Fruit fly (Drosophila melanogaster) whole organism, prepupa: ENCODE data around the gene Klp10A.

Experiments
- Blimp-1 ChIP-seq: fragments of 200-800 bp; sonication (Bioruptor generic); optimal IDR thresholded peaks from 3 replicates; lab custom pipeline; 2017; ENCODE audit warnings: missing biosample characterization, missing genetic modification characterization, mild to moderate bottlenecking, moderate library complexity, missing genetic modification reagents
- CG10631 ChIP-seq: fragments of 200-800 bp; sonication (Bioruptor generic); optimal IDR thresholded peaks from 2 replicates; lab custom pipeline; 2016; ENCODE audit warnings: missing biosample characterization, missing genetic modification characterization
- CG11294 ChIP-seq: fragments of 200-800 bp; sonication (Bioruptor generic); IDR thresholded peaks from 2 replicates; pipeline ENCODE4 v1.3.6; 2022; ENCODE audit warnings: missing biosample characterization, missing genetic modification characterization
- CG11762 ChIP-seq: fragments of 200-800 bp; sonication (Bioruptor generic); optimal IDR thresholded peaks from 3 replicates; lab custom pipeline; 2016; ENCODE audit warnings: missing biosample characterization, missing genetic modification characterization; ENCODE audit not compliant: insufficient read depth
- CG15336 ChIP-seq: fragments of 200-800 bp; sonication (Bioruptor generic); IDR thresholded peaks from 2 replicates; pipeline ENCODE4 v1.3.6; 2022; ENCODE audit warnings: missing biosample characterization, missing genetic modification characterization
- CG32006 ChIP-seq: fragments of 200-800 bp; sonication (Bioruptor generic); optimal IDR thresholded peaks from 3 replicates; lab custom pipeline; 2017; ENCODE audit warnings: missing biosample characterization, mild to moderate bottlenecking, missing genetic modification characterization
- CG34406 ChIP-seq: fragments of 200-800 bp; sonication (Bioruptor generic); optimal IDR thresholded peaks from 3 replicates; lab custom pipeline; 2016; ENCODE audit warnings: missing biosample characterization, missing genetic modification characterization
- CG3919 ChIP-seq: fragments of 200-800 bp; sonication (Bioruptor generic); optimal IDR thresholded peaks from 3 replicates; lab custom pipeline; 2016; ENCODE audit warnings: missing biosample characterization, missing genetic modification characterization
- CG4318 ChIP-seq: fragments of 200-800 bp; sonication (Bioruptor generic); optimal IDR thresholded peaks from 3 replicates; lab custom pipeline; 2017; ENCODE audit warnings: missing biosample characterization, mild to moderate bottlenecking, missing genetic modification characterization
- CG6163 ChIP-seq: fragments of 200-800 bp; sonication (Bioruptor generic); IDR thresholded peaks from 3 replicates; pipeline ENCODE4 v1.3.6; 2022; ENCODE audit warnings: missing biosample characterization, missing genetic modification characterization
- CG6276 ChIP-seq: fragments of 200-800 bp; sonication (Bioruptor generic); optimal IDR thresholded peaks from 2 replicates; lab custom pipeline; 2017; ENCODE audit warnings: missing biosample characterization, mild to moderate bottlenecking, missing genetic modification characterization
- CG6792 ChIP-seq: fragments of 200-800 bp; sonication (Bioruptor generic); optimal IDR thresholded peaks from 3 replicates; lab custom pipeline; 2016; ENCODE audit warnings: missing biosample characterization, missing genetic modification characterization
- CG6854 ChIP-seq: fragments of 200-800 bp; sonication (Bioruptor generic); optimal IDR thresholded peaks from 2 replicates; lab custom pipeline; 2017; ENCODE audit warnings: missing biosample characterization, mild to moderate bottlenecking, missing genetic modification characterization
- CG8632 ChIP-seq: fragments of 200-800 bp; sonication (Bioruptor generic); optimal IDR thresholded peaks from 3 replicates; lab custom pipeline; 2016; ENCODE audit warnings: missing biosample characterization, missing genetic modification characterization
- Eip78C ChIP-seq: fragments of 200-800 bp; sonication (Bioruptor generic); peaks from one replicate; lab custom pipeline; 2016; ENCODE audit warnings: missing biosample characterization, missing genetic modification characterization
- Eip93F ChIP-seq: fragments of 200-800 bp; sonication (Bioruptor generic); optimal IDR thresholded peaks from 2 replicates; lab custom pipeline; 2016; ENCODE audit warnings: missing biosample characterization, mild to moderate bottlenecking, missing genetic modification characterization
- Ets96B ChIP-seq: fragments of 200-800 bp; optimal IDR thresholded peaks from 2 replicates; lab custom pipeline; 2019; ENCODE audit warnings: missing biosample characterization, mild to moderate bottlenecking, missing genetic modification characterization, moderate library complexity
- Gug ChIP-seq: fragments of 200-800 bp; sonication (Bioruptor generic); IDR thresholded peaks from 2 replicates; pipeline ENCODE4 v1.3.6; 2022; ENCODE audit warnings: missing biosample characterization, missing genetic modification characterization
- Hr38 ChIP-seq: sonication (Bioruptor generic); optimal IDR thresholded peaks from 2 replicates; lab custom pipeline; 2016; ENCODE audit warnings: missing biosample characterization, missing genetic modification characterization
- Hr39 ChIP-seq: fragments of 200-800 bp; sonication (Bioruptor generic); optimal IDR thresholded peaks from 2 replicates; lab custom pipeline; 2016; ENCODE audit warnings: missing biosample characterization, missing genetic modification characterization
- Hr4 ChIP-seq: fragments of 200-800 bp; sonication (Bioruptor generic); optimal IDR thresholded peaks from 3 replicates; lab custom pipeline; 2016; ENCODE audit warnings: missing biosample characterization, missing genetic modification characterization
- Lpt ChIP-seq: fragments of 200-800 bp; sonication (Bioruptor generic); optimal IDR thresholded peaks from 3 replicates; lab custom pipeline; 2016; ENCODE audit warnings: missing biosample characterization, missing genetic modification characterization
- Met ChIP-seq: fragments of 200-800 bp; sonication (Bioruptor generic); optimal IDR thresholded peaks from 3 replicates; lab custom pipeline; 2016; ENCODE audit warnings: missing biosample characterization, missing genetic modification characterization
- Smox ChIP-seq: fragments of 200-800 bp; sonication (Bioruptor generic); optimal IDR thresholded peaks from 3 replicates; lab custom pipeline; 2016; ENCODE audit warnings: missing biosample characterization, missing genetic modification characterization
- Sox102F ChIP-seq: fragments of 200-800 bp; sonication (Bioruptor generic); optimal IDR thresholded peaks from 2 replicates; lab custom pipeline; 2016; ENCODE audit warnings: missing biosample characterization, mild to moderate bottlenecking, missing genetic modification characterization
- Sox14 ChIP-seq: fragments of 200-800 bp; sonication (Bioruptor generic); optimal IDR thresholded peaks from 3 replicates; lab custom pipeline; 2016; ENCODE audit warnings: missing biosample characterization, missing genetic modification characterization
- Sox15 ChIP-seq: fragments of 200-800 bp; sonication (Bioruptor generic); optimal IDR thresholded peaks from 3 replicates; lab custom pipeline; 2016; ENCODE audit warnings: missing biosample characterization, missing genetic modification characterization
- achi ChIP-seq: fragments of 200-800 bp; sonication (Bioruptor generic); optimal IDR thresholded peaks from 3 replicates; lab custom pipeline; 2016; ENCODE audit warnings: missing biosample characterization, missing genetic modification characterization
- cyc ChIP-seq: fragments of 200-800 bp; sonication (Bioruptor generic); optimal IDR thresholded peaks from 3 replicates; lab custom pipeline; 2016; ENCODE audit warnings: missing biosample characterization, missing genetic modification characterization
- dac ChIP-seq: fragments of 200-800 bp; sonication (Bioruptor generic); optimal IDR thresholded peaks from 2 replicates; lab custom pipeline; 2017; ENCODE audit warnings: missing biosample characterization, mild to moderate bottlenecking, missing genetic modification characterization
- eg ChIP-seq: fragments of 200-800 bp; sonication (Bioruptor generic); IDR thresholded peaks from 3 replicates; pipeline ENCODE4 v1.3.6; 2022; ENCODE audit warnings: missing biosample characterization, missing genetic modification characterization
- esn ChIP-seq: fragments of 200-800 bp; sonication (Bioruptor generic); optimal IDR thresholded peaks from 2 replicates; lab custom pipeline; 2016; ENCODE audit warnings: missing biosample characterization, mild to moderate bottlenecking, missing genetic modification characterization, moderate library complexity
- fd59A ChIP-seq: fragments of 200-800 bp; sonication (Bioruptor generic); optimal IDR thresholded peaks from 2 replicates; lab custom pipeline; 2017; ENCODE audit warnings: missing biosample characterization, mild to moderate bottlenecking, missing genetic modification characterization, missing genetic modification reagents
- pdm3 ChIP-seq: fragments of 200-800 bp; sonication (Bioruptor generic); optimal IDR thresholded peaks from 3 replicates; lab custom pipeline; 2016; ENCODE audit warnings: missing biosample characterization, missing genetic modification characterization
- salr ChIP-seq, 2 experiments: fragments of 200-800 bp; sonication (Bioruptor generic); optimal IDR thresholded peaks; 3 replicates each; lab custom pipeline; 2016 to 2018; ENCODE audit warnings: missing biosample characterization in 2 of 2, missing genetic modification characterization in 2 of 2, mild to moderate bottlenecking in 1 of 2
- ss ChIP-seq, 2 experiments: fragments of 200-800 bp; sonication (Bioruptor generic); optimal IDR thresholded peaks; 2 replicates in 1 of 2; 3 replicates in 1 of 2; lab custom pipeline; 2017 to 2018; ENCODE audit warnings: mild to moderate bottlenecking in 2 of 2, missing biosample characterization in 2 of 2, missing genetic modification characterization in 2 of 2, moderate library complexity in 1 of 2
- svp ChIP-seq: fragments of 200-800 bp; sonication (Bioruptor generic); peaks from one replicate; lab custom pipeline; 2016; ENCODE audit warnings: missing biosample characterization, missing genetic modification characterization
- topi ChIP-seq: fragments of 200-800 bp; sonication (Bioruptor generic); optimal IDR thresholded peaks from 3 replicates; lab custom pipeline; 2016; ENCODE audit warnings: missing biosample characterization, missing genetic modification characterization
- vri ChIP-seq: fragments of 200-800 bp; sonication (Bioruptor generic); optimal IDR thresholded peaks from 3 replicates; lab custom pipeline; 2016; ENCODE audit warnings: missing biosample characterization, mild to moderate bottlenecking, missing genetic modification characterization

Klp10A gene

DNA sequence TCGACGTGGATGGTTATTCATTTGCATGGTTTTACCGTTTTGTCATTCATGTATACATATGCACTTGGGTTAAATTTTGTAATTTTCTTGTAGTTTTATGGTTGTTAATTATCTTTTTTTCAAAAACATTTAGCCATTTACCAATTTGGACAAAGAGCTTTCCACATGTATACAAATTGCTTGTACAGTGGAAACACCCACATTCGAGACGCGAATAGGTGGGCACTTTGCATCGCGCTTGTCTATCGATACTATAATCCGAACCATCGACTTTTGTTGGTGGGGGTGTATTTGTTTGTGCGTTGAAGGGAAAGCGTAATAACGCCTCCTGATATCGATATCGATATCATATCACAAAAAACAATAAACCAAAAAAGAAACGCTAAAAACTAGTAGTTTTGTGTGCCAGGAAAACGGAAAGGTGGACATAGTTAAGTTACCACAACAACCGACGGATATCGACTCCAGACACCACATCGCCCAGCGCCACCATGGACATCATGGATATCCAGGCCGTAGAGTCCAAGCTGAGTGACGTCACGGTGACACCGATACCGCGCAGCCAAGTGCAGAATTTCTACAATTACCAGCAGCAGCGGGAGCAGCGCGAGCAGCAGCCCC is 758 bp upstream of the Klp10A start, which contains the start of gene CDK2AP1 (continued):
- TF ChIP-seq Sox15 (GFP tag; lab: Kevin White, UChicago) (no peak), Hr38 (GFP tag; lab: Kevin White, UChicago) (no peak), Hr39 (peak; percentile 34), Gug (no peak), salr (GFP tag; optimal IDR thresholded peaks at IDR 0.05; lab: Kevin White, UChicago) (no peak), CG6792 (GFP tag; lab: Kevin White, UChicago) (no peak), vri (GFP tag; lab: Kevin White, UChicago) (peak; percentile 18), CG32006 (peak; percentile 7), fd59A (GFP tag; lab: Kevin White, UChicago) (no peak), CG8632 (no peak), Smox (GFP tag; lab: Kevin White, UChicago) (no peak), Met (GFP tag; lab: Kevin White, UChicago) (no peak), CG10631 (GFP tag; lab: Kevin White, UChicago) (peak; percentile 12), achi (no peak), cyc (GFP tag; lab: Kevin White, UChicago) (peak; percentile 7), CG11762 (GFP tag; lab: Kevin White, UChicago) (no peak), dac (GFP tag; lab: Kevin White, UChicago) (no peak), Eip93F (no peak), svp (GFP tag; lab: Kevin White, UChicago) (no peak), CG4318 (no peak), Sox14 (GFP tag; lab: Kevin White, UChicago) (peak; percentile 54), Lpt (GFP tag; lab: Kevin White, UChicago) (no peak), CG6276 (GFP tag; lab: Kevin White, UChicago) (no peak), CG6854 (GFP tag; lab: Kevin White, UChicago) (no peak), eg (GFP tag; lab: Robert Waterston, UW) (no peak), Sox102F (GFP tag; lab: Kevin White, UChicago) (no peak), esn (GFP tag; lab: Kevin White, UChicago) (no peak), CG34406 (GFP tag; lab: Kevin White, UChicago) (no peak), Hr4 (GFP tag; lab: Kevin White, UChicago) (no peak), CG3919 (GFP tag; lab: Kevin White, UChicago) (no peak), Blimp-1 (GFP tag; lab: Kevin White, UChicago) (no peak), CG11294 (GFP tag; lab: Robert Waterston, UW) (no peak), Eip78C (GFP tag; lab: Kevin White, UChicago) (no peak), topi (no peak), CG6163 (GFP tag; lab: Robert Waterston, UW) (no peak), Ets96B (tag; lab: Kevin White, UChicago) (no peak)

DNA sequence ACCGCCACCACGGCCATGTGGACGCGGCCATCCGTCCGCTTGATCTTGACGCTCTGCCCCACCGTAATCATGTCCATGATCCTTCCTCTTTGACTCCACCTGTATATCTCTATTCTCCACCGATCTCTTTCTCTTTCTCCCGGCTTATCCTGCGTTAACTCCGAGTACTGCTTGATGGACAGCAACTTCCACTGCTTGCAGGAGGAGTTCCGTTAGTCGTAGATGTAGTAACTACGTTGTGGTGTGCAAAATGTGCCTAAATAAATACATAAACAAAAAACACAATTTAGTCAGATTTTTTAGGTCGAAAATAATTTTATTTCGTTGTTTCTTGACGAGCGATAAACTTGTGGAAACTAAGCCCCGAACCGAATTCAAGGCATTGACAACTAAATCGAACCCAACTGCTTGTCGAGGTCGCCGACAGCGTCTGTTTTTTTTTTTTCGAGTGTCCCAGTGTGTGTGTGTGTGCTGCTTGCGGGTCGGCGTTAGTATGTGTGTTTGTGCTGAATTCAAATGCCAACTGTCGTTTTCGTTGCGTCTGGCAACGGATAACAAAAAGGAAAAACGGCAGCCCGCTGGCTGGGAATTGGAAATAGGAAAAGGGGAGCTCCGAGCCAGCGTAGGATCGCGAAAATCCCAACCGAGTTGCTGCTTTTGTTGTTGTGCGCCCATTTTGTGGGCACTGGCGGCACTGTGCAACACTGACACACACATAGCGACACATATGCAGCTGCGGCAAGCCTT is 905 bp downstream of the Klp10A start:
- 0 out of 2 replicates have a peak, but pooled peaks have one; percentile 7 for TF ChIP-seq CG15336
- peak; percentile 41 for TF ChIP-seq svp (GFP tag; lab: Kevin White, UChicago)
- no peak for TF ChIP-seq CG11762 (GFP tag; lab: Kevin White, UChicago)
- no peak for TF ChIP-seq pdm3
- no peak for TF ChIP-seq ss (GFP tag; optimal IDR thresholded peaks at IDR 0.05; lab: Kevin White, UChicago)
- peak; percentile 5 for TF ChIP-seq Eip78C (GFP tag; lab: Kevin White, UChicago)
- no peak for TF ChIP-seq vri (GFP tag; lab: Kevin White, UChicago)
